Worm (Caenorhabditis elegans) whole organism, L2 larva: ENCODE measurements around the gene R186.3.
"Not testable (repeated sequence)": the region's sequence is repeated elsewhere in the genome, so short reads cannot be mapped to it uniquely, and the experiment has no call there.

Source experiments
- C34F6.9 ChIP-seq: fragments of 150-350 bp; optimal IDR thresholded peaks from 2 replicates; lab custom pipeline; 2014; ENCODE audit warnings: missing biosample characterization, missing genetic modification characterization
- F13H6.1 ChIP-seq: sonication (generic microtip); optimal IDR thresholded peaks from 2 replicates; lab custom pipeline; 2016; ENCODE audit warnings: missing genetic modification characterization, missing compliant biosample characterization
- R02D3.7 ChIP-seq: fragments of 150-350 bp; optimal IDR thresholded peaks from 2 replicates; lab custom pipeline; 2014; ENCODE audit warnings: missing biosample characterization, missing genetic modification characterization
- Y55F3AM.14 ChIP-seq: fragments of 200-800 bp; sonication (Bioruptor generic); optimal IDR thresholded peaks from 2 replicates; lab custom pipeline; 2018; ENCODE audit warnings: mild to moderate bottlenecking, missing genetic modification characterization, missing compliant biosample characterization
- ZK546.5 ChIP-seq: sonication (generic microtip); optimal IDR thresholded peaks from 2 replicates; lab custom pipeline; 2017; ENCODE audit warnings: missing biosample characterization, missing genetic modification characterization
- alr-1 ChIP-seq: fragments of 150-350 bp; optimal IDR thresholded peaks from 2 replicates; lab custom pipeline; 2014; ENCODE audit warnings: missing biosample characterization, missing genetic modification characterization
- aly-2 ChIP-seq: fragments of 150-350 bp; optimal IDR thresholded peaks from 2 replicates; lab custom pipeline; 2014; ENCODE audit warnings: missing biosample characterization, missing genetic modification characterization
- ama-1 ChIP-seq: fragments of 150-350 bp; optimal IDR thresholded peaks from 2 replicates; lab custom pipeline; 2018; ENCODE audit warnings: inconsistent platforms
- blmp-1 ChIP-seq: sonication (generic microtip); optimal IDR thresholded peaks from 2 replicates; lab custom pipeline; 2017; ENCODE audit warnings: missing genetic modification characterization, mild to moderate bottlenecking, missing compliant biosample characterization, antibody characterized with exemption, moderate library complexity; ENCODE audit not compliant: insufficient read depth
- ceh-82 ChIP-seq: fragments of 150-350 bp; optimal IDR thresholded peaks from 2 replicates; lab custom pipeline; 2014; ENCODE audit warnings: missing biosample characterization, missing genetic modification characterization
- crh-2 ChIP-seq: sonication (generic microtip); optimal IDR thresholded peaks from 2 replicates; lab custom pipeline; 2017; ENCODE audit warnings: missing biosample characterization, missing genetic modification characterization
- elt-3 ChIP-seq: sonication (generic microtip); optimal IDR thresholded peaks from 2 replicates; lab custom pipeline; 2017; ENCODE audit warnings: missing biosample characterization, missing genetic modification characterization
- fos-1 ChIP-seq: fragments of 150-350 bp; optimal IDR thresholded peaks from 2 replicates; lab custom pipeline; 2014; ENCODE audit warnings: missing biosample characterization, missing genetic modification characterization
- gmeb-1 ChIP-seq: fragments of 150-350 bp; optimal IDR thresholded peaks from 2 replicates; lab custom pipeline; 2014; ENCODE audit warnings: missing biosample characterization, missing genetic modification characterization
- lin-11 ChIP-seq: fragments of 150-350 bp; sonication (generic microtip); optimal IDR thresholded peaks from 2 replicates; lab custom pipeline; 2014; ENCODE audit warnings: missing biosample characterization, missing genetic modification characterization, inconsistent platforms, mixed read lengths
- lin-13 ChIP-seq: fragments of 150-350 bp; optimal IDR thresholded peaks from 2 replicates; lab custom pipeline; 2014; ENCODE audit warnings: missing biosample characterization, missing genetic modification reagents, missing genetic modification characterization
- lsy-2 ChIP-seq, 2 experiments: fragments of 150-350 bp in 1 of 2; sonication (generic microtip) in 1 of 2; optimal IDR thresholded peaks; 2 replicates each; lab custom pipeline; 2014 to 2017; ENCODE audit warnings: missing biosample characterization in 2 of 2, missing genetic modification characterization in 2 of 2
- mab-5 ChIP-seq: fragments of 150-350 bp; optimal IDR thresholded peaks from 2 replicates; lab custom pipeline; 2014; ENCODE audit warnings: missing biosample characterization, missing genetic modification characterization
- mbf-1 ChIP-seq: sonication (generic microtip); optimal IDR thresholded peaks from 2 replicates; lab custom pipeline; 2017; ENCODE audit warnings: missing biosample characterization, missing genetic modification characterization
- nhr-10 ChIP-seq: sonication (generic microtip); optimal IDR thresholded peaks from 2 replicates; lab custom pipeline; 2017; ENCODE audit warnings: missing biosample characterization, missing genetic modification characterization
- nhr-11 ChIP-seq: fragments of 150-350 bp; optimal IDR thresholded peaks from 2 replicates; lab custom pipeline; 2014; ENCODE audit warnings: missing biosample characterization, missing genetic modification characterization
- nhr-12 ChIP-seq: fragments of 150-350 bp; optimal IDR thresholded peaks from 2 replicates; lab custom pipeline; 2014; ENCODE audit warnings: missing biosample characterization, missing genetic modification characterization
- nhr-129 ChIP-seq: fragments of 150-350 bp; optimal IDR thresholded peaks from 2 replicates; lab custom pipeline; 2014; ENCODE audit warnings: missing biosample characterization, missing genetic modification characterization
- nhr-21 ChIP-seq: fragments of 150-350 bp; optimal IDR thresholded peaks from 2 replicates; lab custom pipeline; 2014; ENCODE audit warnings: missing biosample characterization, missing genetic modification characterization
- nhr-23 ChIP-seq: fragments of 150-350 bp; optimal IDR thresholded peaks from 2 replicates; lab custom pipeline; 2014; ENCODE audit warnings: missing biosample characterization, missing genetic modification reagents, missing genetic modification characterization
- nhr-237 ChIP-seq: fragments of 150-350 bp; optimal IDR thresholded peaks from 2 replicates; lab custom pipeline; 2014; ENCODE audit warnings: missing biosample characterization, missing genetic modification characterization
- nhr-25 ChIP-seq: fragments of 150-350 bp; sonication (generic microtip); optimal IDR thresholded peaks from 3 replicates; lab custom pipeline; 2014; ENCODE audit warnings: missing biosample characterization, missing genetic modification characterization
- nhr-6 ChIP-seq: fragments of 150-350 bp; optimal IDR thresholded peaks from 2 replicates; lab custom pipeline; 2014; ENCODE audit warnings: missing biosample characterization, missing genetic modification characterization
- nhr-77 ChIP-seq: fragments of 150-350 bp; optimal IDR thresholded peaks from 2 replicates; lab custom pipeline; 2014; ENCODE audit warnings: missing biosample characterization, missing genetic modification characterization
- peb-1 ChIP-seq: fragments of 150-350 bp; optimal IDR thresholded peaks from 2 replicates; lab custom pipeline; 2014; ENCODE audit warnings: missing biosample characterization, missing genetic modification characterization
- sem-4 ChIP-seq: fragments of 150-350 bp; optimal IDR thresholded peaks from 2 replicates; lab custom pipeline; 2014; ENCODE audit warnings: missing biosample characterization, missing genetic modification reagents, missing genetic modification characterization
- skn-1 ChIP-seq: sonication (generic microtip); optimal IDR thresholded peaks from 2 replicates; lab custom pipeline; 2017; ENCODE audit warnings: missing biosample characterization, missing genetic modification characterization
- sma-3 ChIP-seq: sonication (generic microtip); optimal IDR thresholded peaks from 2 replicates; lab custom pipeline; 2016; ENCODE audit warnings: missing genetic modification reagents, missing genetic modification characterization, missing compliant biosample characterization
- sma-9 ChIP-seq, 2 experiments: fragments of 150-350 bp in 1 of 2; sonication (generic microtip) in 1 of 2; optimal IDR thresholded peaks; 2 replicates each; lab custom pipeline; 2014 to 2016; ENCODE audit warnings: missing genetic modification characterization in 2 of 2, mild to moderate bottlenecking in 1 of 2, missing biosample characterization in 1 of 2, missing compliant biosample characterization in 1 of 2, missing genetic modification reagents in 1 of 2, moderate library complexity in 1 of 2
- snpc-4 ChIP-seq: fragments of 150-350 bp; optimal IDR thresholded peaks from 2 replicates; lab custom pipeline; 2014; ENCODE audit warnings: missing biosample characterization, missing genetic modification characterization
- unc-55 ChIP-seq: fragments of 150-350 bp; sonication (generic microtip); optimal IDR thresholded peaks from 3 replicates; lab custom pipeline; 2014; ENCODE audit warnings: missing biosample characterization, missing genetic modification reagents, missing genetic modification characterization
- ztf-4 ChIP-seq: fragments of 150-350 bp; optimal IDR thresholded peaks from 2 replicates; lab custom pipeline; 2014; ENCODE audit warnings: missing biosample characterization, missing genetic modification characterization

R186.3 gene

DNA sequence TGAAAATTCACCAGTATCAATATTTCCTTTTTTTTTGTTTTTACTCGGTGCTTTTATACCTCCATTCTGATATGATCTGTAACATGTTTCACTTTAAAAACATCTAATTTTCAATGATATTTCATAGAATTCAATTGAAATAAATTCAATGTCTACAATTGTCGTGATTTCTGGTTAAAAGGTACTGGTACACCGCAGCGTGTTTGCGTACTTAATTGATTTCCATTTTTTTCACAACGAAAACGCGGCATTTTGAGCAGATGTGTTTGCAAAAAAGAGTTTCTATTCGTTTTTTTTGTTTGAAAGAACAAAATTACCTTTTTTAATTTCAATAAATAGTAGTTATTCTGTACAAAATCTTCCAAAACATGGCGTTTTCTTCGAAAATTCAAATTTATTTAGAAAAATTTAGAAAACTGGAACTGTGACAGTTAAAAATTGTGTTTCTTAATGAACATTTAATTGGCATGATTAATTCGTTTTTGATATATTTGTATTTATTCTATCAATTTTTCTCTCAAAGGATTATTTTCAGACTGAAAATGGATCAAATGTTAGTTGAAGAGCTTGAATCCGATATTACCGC, 3.7 kb upstream of the R186.3 start, which contains the start of gene pnn-1:
Gene pnn-1 (plus strand): TSS at position 536 of the 586 bp plus-strand sequence.
- TF ChIP-seq aly-2 (no peak), nhr-11 (tag; lab: Kevin White, UChicago) (no peak), lin-13 (GFP tag; lab: Kevin White, UChicago) (peak; percentile 58), nhr-77 (tag; lab: Kevin White, UChicago) (no peak), nhr-23 (tag; lab: Kevin White, UChicago) (no peak), blmp-1 (tag; lab: Kevin White, UChicago) (no peak), nhr-129 (peak; percentile 28), sem-4 (tag; lab: Kevin White, UChicago) (peak; percentile 26), alr-1 (tag; lab: Kevin White, UChicago) (no peak), fos-1 (tag; lab: Kevin White, UChicago) (no peak), nhr-25 (tag; lab: Kevin White, UChicago) (peak; percentile 61), unc-55 (GFP tag; lab: Kevin White, UChicago) (peak; percentile 55), lsy-2 (tag; optimal IDR thresholded peaks at IDR 0.05; lab: Kevin White, UChicago) (peak; percentile 28 to 84), C34F6.9 (tag; lab: Kevin White, UChicago) (peak; percentile 45), sma-9 (GFP tag; optimal IDR thresholded peaks at IDR 0.05; lab: Kevin White, UChicago) (peak; percentile 1), sma-9 (tag; optimal IDR thresholded peaks at IDR 0.05; lab: Kevin White, UChicago) (no peak), ZK546.5 (tag; lab: Kevin White, UChicago) (no peak), crh-2 (tag; lab: Kevin White, UChicago) (peak; percentile 4), mab-5 (tag; lab: Kevin White, UChicago) (no peak)

DNA sequence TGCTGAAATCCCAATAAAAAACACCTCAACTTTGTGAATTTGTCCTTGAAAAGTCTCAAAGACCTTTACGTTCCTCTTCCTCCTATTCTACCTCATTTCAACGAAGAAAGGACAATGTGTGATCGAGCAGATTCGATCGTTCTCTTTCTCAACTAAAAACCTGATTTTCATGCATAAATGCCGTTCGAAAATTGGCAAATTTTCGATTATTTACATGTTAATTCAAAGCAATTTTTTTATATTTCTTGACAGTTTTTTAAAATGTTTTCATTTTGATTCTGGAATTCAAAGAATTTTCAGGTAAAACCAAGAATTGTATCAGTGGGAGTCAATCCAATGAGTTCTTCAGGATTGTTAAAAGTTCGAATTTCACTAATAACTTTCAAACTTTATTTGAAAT, 1.5 kb upstream of the R186.3 start, which contains the start of gene lin-46:
Gene lin-46 (plus strand): TSS at position 301 of the 400 bp plus-strand sequence.
- TF ChIP-seq mbf-1 (no peak), skn-1 (no peak), nhr-10 (no peak), R02D3.7 (tag; lab: Kevin White, UChicago) (no peak), ama-1 (lab: Kevin White, UChicago) (no peak)

- TF ChIP-seq nhr-25 (tag; lab: Kevin White, UChicago) (peak; percentile 27), gmeb-1 (peak; percentile 39), fos-1 (tag; lab: Kevin White, UChicago) (peak; percentile 3), nhr-129 (peak; percentile 60), sem-4 (tag; lab: Kevin White, UChicago) (peak; percentile 2), sma-3 (GFP tag; lab: Kevin White, UChicago) (peak; percentile 91), nhr-21 (tag; lab: Kevin White, UChicago) (peak; percentile 30), C34F6.9 (tag; lab: Kevin White, UChicago) (peak; percentile 64), Y55F3AM.14 (peak; percentile 73), sma-9 (GFP tag; optimal IDR thresholded peaks at IDR 0.05; lab: Kevin White, UChicago) (peak; percentile 55), crh-2 (tag; lab: Kevin White, UChicago) (peak; percentile 41), F13H6.1 (tag; lab: Kevin White, UChicago) (peak; percentile 68), lsy-2 (tag; optimal IDR thresholded peaks at IDR 0.05; lab: Kevin White, UChicago) (peak; percentile 56 to 94), lin-11 (peak; percentile 32), unc-55 (GFP tag; lab: Kevin White, UChicago) (peak; percentile 46)
- TF ChIP-seq sma-9 (tag; optimal IDR thresholded peaks at IDR 0.05; lab: Kevin White, UChicago) = not testable (repeated sequence)
- TF ChIP-seq, all 48 proteins: peak for 15; not testable (repeated sequence) for 33
Measured at ce11 chrV:12967925-12968327, 916 bp upstream of the R186.3 start, which contains the start of gene R186.8. R186.8 (minus strand) TSS chrV:12967982.

DNA sequence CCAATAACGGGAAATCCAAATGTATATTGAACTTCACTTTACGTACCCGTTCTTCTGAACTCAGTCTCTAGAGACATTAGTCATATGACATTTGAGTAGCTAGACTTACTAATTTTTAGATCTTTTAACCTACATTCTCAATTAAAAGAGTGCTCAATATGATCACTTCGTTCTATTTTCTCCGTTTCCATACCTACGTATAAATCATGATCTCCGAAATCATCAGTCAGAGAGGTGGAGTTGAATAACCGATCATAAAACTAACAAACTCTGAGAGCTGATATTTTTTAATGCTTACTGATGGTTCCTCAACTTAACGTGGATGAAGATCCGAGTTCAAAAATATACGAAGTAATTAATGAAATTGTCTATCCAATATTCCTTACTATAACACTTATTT, 2.9 kb downstream of the R186.3 start, which contains the start of gene srd-35:
Gene srd-35 (plus strand): TSS at position 301 of the 400 bp plus-strand sequence.
- TF ChIP-seq elt-3 (tag; lab: Kevin White, UChicago) (no peak), lin-11 (no peak), snpc-4 (tag; lab: Kevin White, UChicago) (no peak), R02D3.7 (tag; lab: Kevin White, UChicago) (no peak), unc-55 (GFP tag; lab: Kevin White, UChicago) (no peak), crh-2 (tag; lab: Kevin White, UChicago) (no peak), fos-1 (tag; lab: Kevin White, UChicago) (no peak), Y55F3AM.14 (no peak), C34F6.9 (tag; lab: Kevin White, UChicago) (no peak), ztf-4 (no peak), nhr-6 (tag; lab: Kevin White, UChicago) (no peak), nhr-12 (tag; lab: Kevin White, UChicago) (no peak), mbf-1 (no peak), lsy-2 (tag; optimal IDR thresholded peaks at IDR 0.05; lab: Kevin White, UChicago) (no peak), blmp-1 (tag; lab: Kevin White, UChicago) (no peak), ceh-82 (tag; lab: Kevin White, UChicago) (no peak), peb-1 (tag; lab: Kevin White, UChicago) (no peak), nhr-237 (no peak)
